Worm (Caenorhabditis elegans): ENCODE data around the gene puf-7.

ce11 chrIV:5501414-5501813 lies 14.9 kb downstream of the puf-7 start:
- TF ChIP-seq med-1 (GFP tag; optimal IDR thresholded peaks at IDR 0.05; ENCODE audit: insufficient read depth): no peak
- no peak for TF ChIP-seq cog-1 (tag; optimal IDR thresholded peaks at IDR 0.05)
- TF ChIP-seq ref-1 (GFP tag; conservative IDR thresholded peaks at IDR 0.05): no peak
- no peak for TF ChIP-seq klf-2 (GFP tag; conservative IDR thresholded peaks at IDR 0.05)
- no peak for TF ChIP-seq ztf-23 (GFP tag; IDR thresholded peaks at IDR 0.05)

All from whole organism, midembryonic.